Fruit fly (Drosophila melanogaster) whole organism, wandering third instar larva: ENCODE data around the gene CG43693.

Experiments
- Abd-B ChIP-seq: fragments of >200 bp; optimal IDR thresholded peaks from 2 replicates; lab custom pipeline; 2017; ENCODE audit warnings: missing biosample characterization, missing genetic modification characterization
- CG32264 ChIP-seq: fragments of 200-800 bp; sonication (Bioruptor generic); optimal IDR thresholded peaks from 2 replicates; lab custom pipeline; 2016; ENCODE audit warnings: missing biosample characterization, missing genetic modification characterization
- CG9705 ChIP-seq: fragments of 200-800 bp; sonication (Bioruptor generic); optimal IDR thresholded peaks from 2 replicates; lab custom pipeline; 2018; ENCODE audit warnings: missing biosample characterization, mild to moderate bottlenecking, missing genetic modification characterization
- CrebA ChIP-seq: fragments of 200-800 bp; sonication (Bioruptor generic); optimal IDR thresholded peaks from 2 replicates; lab custom pipeline; 2016; ENCODE audit warnings: missing biosample characterization, mild to moderate bottlenecking, missing genetic modification characterization, borderline replicate concordance
- Dfd ChIP-seq: fragments of >200 bp; optimal IDR thresholded peaks from 2 replicates; lab custom pipeline; 2017; ENCODE audit warnings: missing biosample characterization, missing genetic modification characterization
- GATAd ChIP-seq: sonication (Bioruptor generic); optimal IDR thresholded peaks from 2 replicates; lab custom pipeline; 2016; ENCODE audit warnings: missing biosample characterization, missing genetic modification characterization
- HLH106 ChIP-seq: fragments of 200-800 bp; optimal IDR thresholded peaks from 3 replicates; lab custom pipeline; 2019; ENCODE audit warnings: missing biosample characterization, mild to moderate bottlenecking, missing genetic modification characterization, moderate library complexity
- Hnf4 ChIP-seq: fragments of 200-800 bp; sonication (Bioruptor generic); optimal IDR thresholded peaks from 2 replicates; lab custom pipeline; 2016; ENCODE audit warnings: missing biosample characterization, mild to moderate bottlenecking, missing genetic modification characterization
- Hr78 ChIP-seq: fragments of >200 bp; optimal IDR thresholded peaks from 2 replicates; lab custom pipeline; 2017; ENCODE audit warnings: missing biosample characterization, missing genetic modification characterization
- Hr83 ChIP-seq: fragments of 200-300 bp; sonication (Bioruptor generic); optimal IDR thresholded peaks from 2 replicates; lab custom pipeline; 2016; ENCODE audit warnings: missing biosample characterization, mild to moderate bottlenecking, missing genetic modification characterization, moderate library complexity; ENCODE audit not compliant: poor library complexity, severe bottlenecking
- Jra ChIP-seq: sonication (Bioruptor generic); optimal IDR thresholded peaks from 2 replicates; lab custom pipeline; 2016; ENCODE audit warnings: missing biosample characterization, missing genetic modification characterization
- Mio ChIP-seq: sonication (Bioruptor generic); optimal IDR thresholded peaks from 2 replicates; lab custom pipeline; 2016; ENCODE audit warnings: missing biosample characterization, missing genetic modification characterization
- N ChIP-seq: fragments of >200 bp; optimal IDR thresholded peaks from 2 replicates; lab custom pipeline; 2018; ENCODE audit warnings: missing biosample characterization, missing external identifiers, missing genetic modification characterization
- OdsH ChIP-seq: fragments of 200-800 bp; sonication (Bioruptor generic); optimal IDR thresholded peaks from 2 replicates; lab custom pipeline; 2016; ENCODE audit warnings: missing biosample characterization, mild to moderate bottlenecking, missing genetic modification characterization
- Rel ChIP-seq, 2 experiments: fragments of 200-800 bp; sonication (Bioruptor generic) in 1 of 2; optimal IDR thresholded peaks; 2 replicates in 1 of 2; 3 replicates in 1 of 2; lab custom pipeline; 2016 to 2019; ENCODE audit warnings: mild to moderate bottlenecking in 2 of 2, missing biosample characterization in 2 of 2, missing genetic modification characterization in 2 of 2, moderate library complexity in 1 of 2
- Sp1 ChIP-seq: fragments of 200-800 bp; sonication (Bioruptor generic); optimal IDR thresholded peaks from 3 replicates; lab custom pipeline; 2019; ENCODE audit warnings: missing biosample characterization, mild to moderate bottlenecking, missing genetic modification characterization, moderate library complexity
- Vsx2 ChIP-seq: fragments of 200-300, 225-300 bp; sonication (Bioruptor generic); optimal IDR thresholded peaks from 2 replicates; lab custom pipeline; 2018; ENCODE audit warnings: missing biosample characterization, missing genetic modification characterization; ENCODE audit not compliant: partially characterized antibody
- br ChIP-seq: fragments of 200-800 bp; sonication (Bioruptor generic); optimal IDR thresholded peaks from 2 replicates; lab custom pipeline; 2016; ENCODE audit warnings: missing biosample characterization, missing genetic modification characterization
- brk ChIP-seq: fragments of 200-800 bp; sonication (Bioruptor generic); optimal IDR thresholded peaks from 2 replicates; lab custom pipeline; 2016; ENCODE audit warnings: missing biosample characterization, mild to moderate bottlenecking, missing genetic modification characterization
- dl ChIP-seq, 2 experiments: fragments of 175-275, 200-275 bp in 1 of 2; fragments of 200-275 bp in 1 of 2; sonication (Bioruptor generic); optimal IDR thresholded peaks; lab custom pipeline; 2018; ENCODE audit warnings: mild to moderate bottlenecking in 2 of 2, missing biosample characterization in 2 of 2, missing genetic modification characterization in 2 of 2, moderate library complexity in 2 of 2; ENCODE audit not compliant: partially characterized antibody in 2 of 2, insufficient read depth in 1 of 2
- dmrt93B ChIP-seq: fragments of 200-800 bp; sonication (Bioruptor generic); optimal IDR thresholded peaks from 2 replicates; lab custom pipeline; 2018; ENCODE audit warnings: missing biosample characterization, mild to moderate bottlenecking, missing genetic modification characterization
- ey ChIP-seq: fragments of 200-800 bp; sonication (Bioruptor generic); optimal IDR thresholded peaks from 2 replicates; lab custom pipeline; 2016; ENCODE audit warnings: missing biosample characterization, missing genetic modification characterization
- foxo ChIP-seq, 2 experiments: fragments of 200-800 bp; sonication (Bioruptor generic); optimal IDR thresholded peaks; 2 replicates in 1 of 2; 3 replicates in 1 of 2; lab custom pipeline; 2016 to 2017; ENCODE audit warnings: missing biosample characterization in 2 of 2, missing genetic modification characterization in 2 of 2
- fru ChIP-seq: fragments of 200-800 bp; sonication (Bioruptor generic); optimal IDR thresholded peaks from 3 replicates; lab custom pipeline; 2016; ENCODE audit warnings: missing biosample characterization, mild to moderate bottlenecking, missing genetic modification characterization
- h ChIP-seq: fragments of 200-800 bp; sonication (Bioruptor generic); optimal IDR thresholded peaks from 3 replicates; lab custom pipeline; 2016; ENCODE audit warnings: missing biosample characterization, mild to moderate bottlenecking, missing genetic modification characterization
- jim ChIP-seq: fragments of 175-275, 200-325 bp; sonication (Bioruptor generic); optimal IDR thresholded peaks from 2 replicates; lab custom pipeline; 2016; ENCODE audit warnings: missing biosample characterization, mild to moderate bottlenecking, missing genetic modification characterization
- lola ChIP-seq: fragments of >200 bp; optimal IDR thresholded peaks from 2 replicates; lab custom pipeline; 2017; ENCODE audit warnings: missing biosample characterization, missing genetic modification characterization
- psq ChIP-seq: fragments of 200-800 bp; sonication (Bioruptor generic); optimal IDR thresholded peaks from 3 replicates; lab custom pipeline; 2017; ENCODE audit warnings: missing biosample characterization, mild to moderate bottlenecking, missing genetic modification characterization, moderate library complexity
- sage ChIP-seq: fragments of 200-800 bp; sonication (Bioruptor generic); optimal IDR thresholded peaks from 2 replicates; lab custom pipeline; 2016; ENCODE audit warnings: missing biosample characterization, mild to moderate bottlenecking, missing genetic modification characterization
- sv ChIP-seq: fragments of 200-800 bp; sonication (Bioruptor generic); optimal IDR thresholded peaks from 3 replicates; lab custom pipeline; 2016; ENCODE audit warnings: missing biosample characterization, missing genetic modification characterization
- tai ChIP-seq: sonication (Bioruptor generic); optimal IDR thresholded peaks from 2 replicates; lab custom pipeline; 2016; ENCODE audit warnings: missing biosample characterization, missing genetic modification characterization
- usp ChIP-seq: fragments of >200 bp; optimal IDR thresholded peaks from 2 replicates; lab custom pipeline; 2017; ENCODE audit warnings: missing biosample characterization, missing genetic modification characterization

CG43693 gene

DNA sequence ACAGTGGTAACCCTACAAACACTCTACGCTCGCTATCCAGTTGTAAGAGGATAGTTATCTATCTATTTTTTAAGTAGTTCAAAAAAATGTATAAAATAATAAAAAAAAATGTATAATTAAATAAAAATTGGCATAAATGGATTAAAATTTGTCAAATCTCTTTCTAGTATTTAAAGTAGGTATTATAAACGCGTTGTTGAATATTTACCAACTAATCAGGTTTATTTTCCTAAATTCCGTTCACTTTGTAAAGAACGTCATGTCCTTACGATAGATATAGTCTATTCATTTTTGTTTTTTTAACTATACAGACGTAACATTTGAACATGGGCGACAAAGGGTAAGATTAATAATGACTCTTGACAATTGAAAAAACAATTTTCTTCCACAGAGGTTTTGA lies 23.9 kb downstream of the CG43693 start, which contains the start of gene CG32081:
CG32081 (plus strand) TSS at position 301 of the 400 bp plus-strand sequence.
- TF ChIP-seq Abd-B (GFP tag; lab: Kevin White, UChicago), result no peak
- no peak for TF ChIP-seq fru (GFP tag; lab: Kevin White, UChicago)
- TF ChIP-seq lola (GFP tag; lab: Kevin White, UChicago), result no peak
- TF ChIP-seq dmrt93B (GFP tag; lab: Kevin White, UChicago), result no peak
- TF ChIP-seq HLH106 (tag; lab: Kevin White, UChicago), result no peak
- TF ChIP-seq Hr78 (GFP tag; lab: Kevin White, UChicago), result no peak
- TF ChIP-seq CrebA (GFP tag; lab: Kevin White, UChicago), result no peak
- TF ChIP-seq Mio, result no peak
- TF ChIP-seq sv (GFP tag; lab: Kevin White, UChicago), result no peak
- no peak for TF ChIP-seq brk (GFP tag; lab: Kevin White, UChicago)
- TF ChIP-seq OdsH, result no peak
- TF ChIP-seq psq, result no peak
- no peak for TF ChIP-seq CG32264 (GFP tag; lab: Kevin White, UChicago)
- TF ChIP-seq Dfd, result no peak
- TF ChIP-seq Hnf4 (GFP tag; lab: Kevin White, UChicago), result no peak
- no peak for TF ChIP-seq tai (GFP tag; lab: Kevin White, UChicago)
- TF ChIP-seq Sp1 (GFP tag; lab: Kevin White, UChicago), result no peak
- TF ChIP-seq dl (GFP tag; optimal IDR thresholded peaks at IDR 0.05; lab: Kevin White, UChicago; ENCODE audit: insufficient read depth in 1 of 2, partially characterized antibody in 2 of 2), result no peak
- no peak for TF ChIP-seq h (GFP tag; lab: Kevin White, UChicago)
- TF ChIP-seq, all 38 proteins: peak for 0

DNA sequence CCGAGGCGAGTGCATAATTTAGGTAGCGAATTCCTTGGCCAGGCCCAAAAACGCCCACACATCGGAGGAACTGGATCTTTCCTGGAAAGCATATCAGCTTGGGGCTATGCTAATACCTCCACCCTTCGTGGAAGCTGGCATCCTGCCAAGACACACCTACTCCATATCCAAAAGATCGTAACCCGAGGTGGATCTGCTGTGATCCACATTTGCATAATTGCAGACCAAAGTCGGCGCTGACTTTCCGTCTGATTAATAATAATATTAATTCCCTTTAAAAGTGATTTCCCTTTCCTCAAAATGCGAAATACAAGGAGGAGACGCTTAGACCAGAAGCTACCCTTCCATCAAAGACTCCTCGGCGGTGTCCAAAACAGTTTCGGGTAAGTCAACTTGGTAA lies 25.9 kb downstream of the CG43693 start, which contains the start of gene CG32079:
CG32079 (plus strand) TSS at position 301 of the 400 bp plus-strand sequence.
- TF ChIP-seq ey (GFP tag; lab: Kevin White, UChicago) (no peak), jim (GFP tag; lab: Kevin White, UChicago) (no peak), foxo (GFP tag; optimal IDR thresholded peaks at IDR 0.05; lab: Kevin White, UChicago) (no peak), tai (GFP tag; lab: Kevin White, UChicago) (no peak), dmrt93B (GFP tag; lab: Kevin White, UChicago) (no peak), psq (no peak), Sp1 (GFP tag; lab: Kevin White, UChicago) (no peak), Hr83 (GFP tag; lab: Kevin White, UChicago) (no peak), N (GFP tag; lab: Kevin White, UChicago) (no peak), Hnf4 (GFP tag; lab: Kevin White, UChicago) (no peak), sv (GFP tag; lab: Kevin White, UChicago) (no peak), Rel (GFP tag; optimal IDR thresholded peaks at IDR 0.05; lab: Kevin White, UChicago) (no peak), Rel (tag; optimal IDR thresholded peaks at IDR 0.05; lab: Kevin White, UChicago) (no peak), usp (GFP tag; lab: Kevin White, UChicago) (no peak), dl (GFP tag; optimal IDR thresholded peaks at IDR 0.05; lab: Kevin White, UChicago; ENCODE audit: insufficient read depth in 1 of 2, partially characterized antibody in 2 of 2) (no peak), h (GFP tag; lab: Kevin White, UChicago) (no peak), sage (GFP tag; lab: Kevin White, UChicago) (no peak), fru (GFP tag; lab: Kevin White, UChicago) (no peak)

DNA sequence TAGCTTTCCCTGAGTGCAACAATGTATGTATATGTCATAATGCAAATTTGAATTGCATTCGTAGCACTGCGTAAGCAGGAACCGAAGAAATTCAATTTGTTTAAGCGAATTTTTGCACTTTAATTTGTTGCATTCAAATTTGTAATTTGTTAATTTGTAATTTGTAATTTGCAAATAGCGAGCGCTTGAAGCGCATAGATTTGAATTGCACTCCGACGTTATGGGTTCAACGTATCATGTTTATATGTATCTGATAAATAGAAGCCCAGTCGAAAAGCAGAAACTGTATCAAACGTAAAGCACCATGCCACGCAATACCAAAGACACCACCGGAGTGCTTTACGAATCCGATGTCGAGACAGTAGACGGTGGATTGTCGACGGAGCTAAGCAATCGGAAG lies 27.9 kb downstream of the CG43693 start, which contains the start of gene Fad2:
Fad2 (plus strand) TSS at position 301 of the 400 bp plus-strand sequence.
- TF ChIP-seq Dfd, result no peak
- TF ChIP-seq jim (GFP tag; lab: Kevin White, UChicago), result no peak
- no peak for TF ChIP-seq Rel (GFP tag; optimal IDR thresholded peaks at IDR 0.05; lab: Kevin White, UChicago)
- no peak for TF ChIP-seq Rel (tag; optimal IDR thresholded peaks at IDR 0.05; lab: Kevin White, UChicago)
- TF ChIP-seq Sp1 (GFP tag; lab: Kevin White, UChicago), result no peak
- TF ChIP-seq, all 38 proteins: peak for 0

DNA sequence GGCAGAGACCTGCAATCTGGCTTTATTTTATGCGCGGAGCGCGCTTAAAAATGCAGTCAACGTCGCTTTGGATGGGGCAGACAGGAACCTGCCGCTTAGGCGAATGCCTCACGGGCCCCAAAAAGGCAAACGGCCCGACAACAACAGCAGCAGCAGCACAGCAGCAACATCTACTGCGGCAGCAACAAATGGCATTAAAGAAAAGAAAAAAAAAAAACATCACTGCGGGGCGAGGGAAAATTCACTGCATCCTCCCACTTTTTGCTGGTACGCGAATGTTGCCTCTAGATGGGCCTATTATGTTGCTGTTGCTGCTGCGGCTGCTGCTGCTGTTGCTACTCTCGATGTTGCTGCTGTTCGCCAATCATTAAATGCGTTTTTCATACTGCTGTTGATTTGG lies 29.2 kb downstream of the CG43693 start:
- TF ChIP-seq Dfd (peak; percentile 58), N (GFP tag; lab: Kevin White, UChicago) (no peak), CG32264 (GFP tag; lab: Kevin White, UChicago) (no peak)

DNA sequence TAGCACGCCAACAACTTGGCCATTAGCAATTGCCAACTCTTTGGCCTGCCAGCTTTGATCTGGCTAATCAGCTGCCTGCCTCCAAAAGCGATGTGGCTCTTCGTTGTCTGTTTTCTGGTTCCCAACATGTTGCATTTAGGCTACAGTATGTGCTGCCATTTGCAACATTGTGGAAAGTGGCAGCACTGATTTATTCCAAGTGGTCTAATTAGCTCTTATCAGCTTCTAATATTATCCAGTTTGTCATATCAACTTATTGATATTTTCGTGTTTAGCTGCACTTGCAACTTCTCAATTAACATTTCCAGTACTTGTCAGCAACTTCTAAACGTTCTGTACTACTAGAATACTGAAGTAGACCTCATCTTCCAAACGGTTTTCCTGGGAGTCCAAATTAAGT lies 31.1 kb downstream of the CG43693 start:
- TF ChIP-seq Jra (no peak), HLH106 (tag; lab: Kevin White, UChicago) (no peak), lola (GFP tag; lab: Kevin White, UChicago) (no peak), CG9705 (GFP tag; lab: Kevin White, UChicago) (no peak), Vsx2 (GFP tag; lab: Kevin White, UChicago) (no peak), ey (GFP tag; lab: Kevin White, UChicago) (no peak), GATAd (GFP tag; lab: Kevin White, UChicago) (no peak), br (no peak), dmrt93B (GFP tag; lab: Kevin White, UChicago) (no peak), sage (GFP tag; lab: Kevin White, UChicago) (no peak), sv (GFP tag; lab: Kevin White, UChicago) (no peak)
- TF ChIP-seq, all 38 proteins: peak for 0
